Worm (Caenorhabditis elegans) whole organism, L2 larva: ENCODE measurements around the gene F42A10.7.

Source experiments
- C34F6.9 ChIP-seq: fragments of 150-350 bp; optimal IDR thresholded peaks from 2 replicates; lab custom pipeline; 2014; ENCODE audit warnings: missing biosample characterization, missing genetic modification characterization
- F13H6.1 ChIP-seq: sonication (generic microtip); optimal IDR thresholded peaks from 2 replicates; lab custom pipeline; 2016; ENCODE audit warnings: missing genetic modification characterization, missing compliant biosample characterization
- R02D3.7 ChIP-seq: fragments of 150-350 bp; optimal IDR thresholded peaks from 2 replicates; lab custom pipeline; 2014; ENCODE audit warnings: missing biosample characterization, missing genetic modification characterization
- Y55F3AM.14 ChIP-seq: fragments of 200-800 bp; sonication (Bioruptor generic); optimal IDR thresholded peaks from 2 replicates; lab custom pipeline; 2018; ENCODE audit warnings: mild to moderate bottlenecking, missing genetic modification characterization, missing compliant biosample characterization
- ZK546.5 ChIP-seq: sonication (generic microtip); optimal IDR thresholded peaks from 2 replicates; lab custom pipeline; 2017; ENCODE audit warnings: missing biosample characterization, missing genetic modification characterization
- alr-1 ChIP-seq: fragments of 150-350 bp; optimal IDR thresholded peaks from 2 replicates; lab custom pipeline; 2014; ENCODE audit warnings: missing biosample characterization, missing genetic modification characterization
- aly-2 ChIP-seq: fragments of 150-350 bp; optimal IDR thresholded peaks from 2 replicates; lab custom pipeline; 2014; ENCODE audit warnings: missing biosample characterization, missing genetic modification characterization
- blmp-1 ChIP-seq: sonication (generic microtip); optimal IDR thresholded peaks from 2 replicates; lab custom pipeline; 2017; ENCODE audit warnings: missing genetic modification characterization, mild to moderate bottlenecking, missing compliant biosample characterization, antibody characterized with exemption, moderate library complexity; ENCODE audit not compliant: insufficient read depth
- ceh-16 ChIP-seq: fragments of 150-350 bp; optimal IDR thresholded peaks from 2 replicates; lab custom pipeline; 2014; ENCODE audit warnings: missing biosample characterization, missing genetic modification characterization
- ceh-82 ChIP-seq: fragments of 150-350 bp; optimal IDR thresholded peaks from 2 replicates; lab custom pipeline; 2014; ENCODE audit warnings: missing biosample characterization, missing genetic modification characterization
- crh-2 ChIP-seq: sonication (generic microtip); optimal IDR thresholded peaks from 2 replicates; lab custom pipeline; 2017; ENCODE audit warnings: missing biosample characterization, missing genetic modification characterization
- dmd-4 ChIP-seq: sonication (generic microtip); optimal IDR thresholded peaks from 2 replicates; lab custom pipeline; 2017; ENCODE audit warnings: missing biosample characterization, missing genetic modification characterization
- egl-27 ChIP-seq: sonication (generic microtip); optimal IDR thresholded peaks from 3 replicates; lab custom pipeline; 2017; ENCODE audit warnings: missing biosample characterization, missing genetic modification reagents, missing genetic modification characterization
- fos-1 ChIP-seq: fragments of 150-350 bp; optimal IDR thresholded peaks from 2 replicates; lab custom pipeline; 2014; ENCODE audit warnings: missing biosample characterization, missing genetic modification characterization
- lin-11 ChIP-seq: fragments of 150-350 bp; sonication (generic microtip); optimal IDR thresholded peaks from 2 replicates; lab custom pipeline; 2014; ENCODE audit warnings: missing biosample characterization, missing genetic modification characterization, inconsistent platforms, mixed read lengths
- lin-13 ChIP-seq: fragments of 150-350 bp; optimal IDR thresholded peaks from 2 replicates; lab custom pipeline; 2014; ENCODE audit warnings: missing biosample characterization, missing genetic modification reagents, missing genetic modification characterization
- lin-39 ChIP-seq: fragments of 150-350 bp; optimal IDR thresholded peaks from 2 replicates; lab custom pipeline; 2014; ENCODE audit warnings: missing biosample characterization, missing genetic modification reagents, missing genetic modification characterization
- lsy-2 ChIP-seq, 2 experiments: fragments of 150-350 bp in 1 of 2; sonication (generic microtip) in 1 of 2; optimal IDR thresholded peaks; 2 replicates each; lab custom pipeline; 2014 to 2017; ENCODE audit warnings: missing biosample characterization in 2 of 2, missing genetic modification characterization in 2 of 2
- mab-5 ChIP-seq: fragments of 150-350 bp; optimal IDR thresholded peaks from 2 replicates; lab custom pipeline; 2014; ENCODE audit warnings: missing biosample characterization, missing genetic modification characterization
- mbf-1 ChIP-seq: sonication (generic microtip); optimal IDR thresholded peaks from 2 replicates; lab custom pipeline; 2017; ENCODE audit warnings: missing biosample characterization, missing genetic modification characterization
- mdl-1 ChIP-seq, 2 experiments: fragments of 150-350 bp in 1 of 2; sonication (generic microtip) in 1 of 2; optimal IDR thresholded peaks; 2 replicates each; lab custom pipeline; 2017; ENCODE audit warnings: missing biosample characterization in 2 of 2, missing genetic modification characterization in 2 of 2
- nhr-10 ChIP-seq: sonication (generic microtip); optimal IDR thresholded peaks from 2 replicates; lab custom pipeline; 2017; ENCODE audit warnings: missing biosample characterization, missing genetic modification characterization
- nhr-11 ChIP-seq: fragments of 150-350 bp; optimal IDR thresholded peaks from 2 replicates; lab custom pipeline; 2014; ENCODE audit warnings: missing biosample characterization, missing genetic modification characterization
- nhr-21 ChIP-seq: fragments of 150-350 bp; optimal IDR thresholded peaks from 2 replicates; lab custom pipeline; 2014; ENCODE audit warnings: missing biosample characterization, missing genetic modification characterization
- nhr-23 ChIP-seq: fragments of 150-350 bp; optimal IDR thresholded peaks from 2 replicates; lab custom pipeline; 2014; ENCODE audit warnings: missing biosample characterization, missing genetic modification reagents, missing genetic modification characterization
- nhr-6 ChIP-seq: fragments of 150-350 bp; optimal IDR thresholded peaks from 2 replicates; lab custom pipeline; 2014; ENCODE audit warnings: missing biosample characterization, missing genetic modification characterization
- nhr-77 ChIP-seq: fragments of 150-350 bp; optimal IDR thresholded peaks from 2 replicates; lab custom pipeline; 2014; ENCODE audit warnings: missing biosample characterization, missing genetic modification characterization
- peb-1 ChIP-seq: fragments of 150-350 bp; optimal IDR thresholded peaks from 2 replicates; lab custom pipeline; 2014; ENCODE audit warnings: missing biosample characterization, missing genetic modification characterization
- skn-1 ChIP-seq: sonication (generic microtip); optimal IDR thresholded peaks from 2 replicates; lab custom pipeline; 2017; ENCODE audit warnings: missing biosample characterization, missing genetic modification characterization
- sma-3 ChIP-seq: sonication (generic microtip); optimal IDR thresholded peaks from 2 replicates; lab custom pipeline; 2016; ENCODE audit warnings: missing genetic modification reagents, missing genetic modification characterization, missing compliant biosample characterization
- sma-9 ChIP-seq, 2 experiments: fragments of 150-350 bp in 1 of 2; sonication (generic microtip) in 1 of 2; optimal IDR thresholded peaks; 2 replicates each; lab custom pipeline; 2014 to 2016; ENCODE audit warnings: missing genetic modification characterization in 2 of 2, mild to moderate bottlenecking in 1 of 2, missing biosample characterization in 1 of 2, missing compliant biosample characterization in 1 of 2, missing genetic modification reagents in 1 of 2, moderate library complexity in 1 of 2
- unc-39 ChIP-seq: fragments of 150-350 bp; optimal IDR thresholded peaks from 2 replicates; lab custom pipeline; 2014; ENCODE audit warnings: missing biosample characterization, missing genetic modification characterization
- unc-55 ChIP-seq: fragments of 150-350 bp; sonication (generic microtip); optimal IDR thresholded peaks from 3 replicates; lab custom pipeline; 2014; ENCODE audit warnings: missing biosample characterization, missing genetic modification reagents, missing genetic modification characterization
- unc-62 ChIP-seq: fragments of 150-350 bp; optimal IDR thresholded peaks from 2 replicates; lab custom pipeline; 2014; ENCODE audit warnings: missing biosample characterization, missing genetic modification reagents, missing genetic modification characterization
- zag-1 ChIP-seq: fragments of 150-350 bp; optimal IDR thresholded peaks from 2 replicates; lab custom pipeline; 2014; ENCODE audit warnings: missing biosample characterization, missing genetic modification characterization
- ztf-11 ChIP-seq: sonication (generic microtip); optimal IDR thresholded peaks from 2 replicates; lab custom pipeline; 2017; ENCODE audit warnings: missing biosample characterization, missing genetic modification characterization
- ztf-4 ChIP-seq: fragments of 150-350 bp; optimal IDR thresholded peaks from 2 replicates; lab custom pipeline; 2014; ENCODE audit warnings: missing biosample characterization, missing genetic modification characterization

Gene F42A10.7

ce11 chrIII:6198378-6199234 lies 20.1 kb upstream of the F42A10.7 start, which contains the start of the genes C23G10.7 and rpn-2 (continued):
- TF ChIP-seq nhr-6 (no peak), lsy-2 (tag; optimal IDR thresholded peaks at IDR 0.05; lab: Kevin White, UChicago) (peak; percentile 76 to 88), zag-1 (tag; lab: Kevin White, UChicago) (no peak), R02D3.7 (no peak), unc-39 (tag; lab: Kevin White, UChicago) (no peak), egl-27 (peak; percentile 19), unc-62 (no peak), nhr-21 (tag; lab: Kevin White, UChicago) (peak; percentile 20), aly-2 (tag; lab: Kevin White, UChicago) (no peak), Y55F3AM.14 (GFP tag; lab: Kevin White, UChicago) (no peak), blmp-1 (tag; lab: Kevin White, UChicago) (no peak), sma-3 (peak; percentile 44), skn-1 (tag; lab: Kevin White, UChicago) (peak; percentile 95), fos-1 (tag; lab: Kevin White, UChicago) (peak; percentile 39), dmd-4 (tag; lab: Kevin White, UChicago) (no peak), C34F6.9 (peak; percentile 87), nhr-23 (tag; lab: Kevin White, UChicago) (no peak), lin-39 (tag; lab: Kevin White, UChicago) (no peak), nhr-77 (tag; lab: Kevin White, UChicago) (no peak), lin-11 (peak; percentile 50), sma-9 (GFP tag; optimal IDR thresholded peaks at IDR 0.05; lab: Kevin White, UChicago) (peak; percentile 71), sma-9 (tag; optimal IDR thresholded peaks at IDR 0.05; lab: Kevin White, UChicago) (no peak)

- no peak for TF ChIP-seq C34F6.9
- TF ChIP-seq lin-11: no peak
- TF ChIP-seq mbf-1 (tag; lab: Kevin White, UChicago): no peak
- no peak for TF ChIP-seq unc-55 (GFP tag; lab: Kevin White, UChicago)
- no peak for TF ChIP-seq mab-5 (tag; lab: Kevin White, UChicago)
- TF ChIP-seq mdl-1 (tag; optimal IDR thresholded peaks at IDR 0.05; lab: Kevin White, UChicago): no peak
- no peak for TF ChIP-seq lin-39 (tag; lab: Kevin White, UChicago)
- TF ChIP-seq nhr-6: no peak
Observed at ce11 chrIII:6195718-6196117, 17.2 kb upstream of the F42A10.7 start.

ce11 chrIII:6194480-6194879 lies 16.0 kb upstream of the F42A10.7 start, which contains the start of gene ugt-66:
Gene ugt-66, minus strand, starts transcription at chrIII:6194580.
- TF ChIP-seq F13H6.1 (tag; lab: Kevin White, UChicago) (no peak), ceh-16 (no peak), lin-11 (no peak), ztf-11 (tag; lab: Kevin White, UChicago) (no peak), aly-2 (tag; lab: Kevin White, UChicago) (no peak)
- TF ChIP-seq, all 48 proteins: peak for 0

- TF ChIP-seq nhr-10 (tag; lab: Kevin White, UChicago) (no peak), peb-1 (tag; lab: Kevin White, UChicago) (no peak), alr-1 (tag; lab: Kevin White, UChicago) (no peak), R02D3.7 (no peak), lin-39 (tag; lab: Kevin White, UChicago) (no peak), nhr-11 (no peak), crh-2 (tag; lab: Kevin White, UChicago) (no peak), egl-27 (no peak), ZK546.5 (tag; lab: Kevin White, UChicago) (no peak), nhr-6 (no peak), ceh-82 (no peak), blmp-1 (tag; lab: Kevin White, UChicago) (no peak), lin-13 (no peak), ztf-4 (tag; lab: Kevin White, UChicago) (no peak), lin-11 (no peak), nhr-23 (tag; lab: Kevin White, UChicago) (no peak)
Observed at ce11 chrIII:6190810-6191209, 12.3 kb upstream of the F42A10.7 start, which contains the start of gene C23G10.5. Gene C23G10.5, plus strand, starts transcription at chrIII:6191110.
